Fruit fly (Drosophila melanogaster): Measurements from ENCODE around the gene Ugt302K1.

The Ugt302K1 gene

DNA sequence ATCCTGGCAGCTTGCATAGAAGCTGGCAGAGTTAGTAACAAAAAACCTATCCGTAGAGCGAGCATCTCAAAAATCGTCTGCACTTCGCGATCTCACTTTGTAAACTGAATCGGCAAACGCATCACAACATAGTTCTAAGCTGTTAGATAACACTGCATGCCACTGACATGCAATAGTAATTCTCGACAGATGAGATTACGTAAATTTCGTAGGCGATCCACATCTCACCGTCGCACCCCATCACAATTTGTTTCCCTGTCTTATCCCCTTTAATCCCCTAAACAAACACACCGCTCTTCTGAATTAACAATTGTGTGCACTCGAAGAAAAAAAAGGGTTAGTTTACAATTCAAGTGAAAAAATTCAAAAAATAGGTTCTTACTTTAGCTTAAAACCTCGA, 16.5 kb upstream of the Ugt302K1 start, which contains the start of gene Ugt35B1:
Gene Ugt35B1, minus strand, starts transcription at position 101 of the 400 bp plus-strand sequence.
- TF ChIP-seq CTCF (optimal IDR thresholded peaks at IDR 0.05): no peak
- TF ChIP-seq CG8478 (optimal IDR thresholded peaks at IDR 0.05): no peak

- no peak for TF ChIP-seq CG8478 (optimal IDR thresholded peaks at IDR 0.05)
- TF ChIP-seq CTCF (optimal IDR thresholded peaks at IDR 0.05): no peak
Observed at dm6 chr3R:11167931-11168465, 14.3 kb upstream of the Ugt302K1 start, which contains the start of gene Ugt35E2. Gene Ugt35E2 (minus strand): TSS chr3R:11167981.

dm6 chr3R:11165974-11166373, 12.3 kb upstream of the Ugt302K1 start, which contains the start of gene Ugt35E1:
Gene Ugt35E1 (minus strand): TSS chr3R:11166074.
- no peak for TF ChIP-seq CG8478 (optimal IDR thresholded peaks at IDR 0.05)
- no peak for TF ChIP-seq CTCF (optimal IDR thresholded peaks at IDR 0.05)

DNA sequence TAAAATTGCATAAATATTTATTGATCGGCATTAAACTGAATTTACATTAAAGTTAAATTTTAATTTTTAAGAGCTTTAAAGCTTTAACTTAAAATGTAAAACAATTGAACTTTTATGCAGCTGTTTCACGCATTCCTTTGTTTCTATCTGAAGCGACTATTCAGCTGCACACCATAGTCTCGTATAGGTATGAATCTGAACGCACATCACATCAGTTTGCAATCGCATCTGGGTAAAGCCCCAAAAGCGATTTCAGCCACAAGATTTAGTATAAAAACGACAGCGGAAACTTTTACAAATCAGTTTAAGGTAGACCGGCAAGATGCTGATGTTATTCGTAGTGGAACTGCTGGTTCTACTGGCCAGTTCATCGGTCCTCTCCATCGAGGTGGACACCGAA, 7.3 kb upstream of the Ugt302K1 start, which contains the start of gene CG4757:
Gene CG4757, plus strand, starts transcription at position 301 of the 400 bp plus-strand sequence.
- TF ChIP-seq CG8478 (optimal IDR thresholded peaks at IDR 0.05) (no peak), CTCF (optimal IDR thresholded peaks at IDR 0.05) (no peak)

DNA sequence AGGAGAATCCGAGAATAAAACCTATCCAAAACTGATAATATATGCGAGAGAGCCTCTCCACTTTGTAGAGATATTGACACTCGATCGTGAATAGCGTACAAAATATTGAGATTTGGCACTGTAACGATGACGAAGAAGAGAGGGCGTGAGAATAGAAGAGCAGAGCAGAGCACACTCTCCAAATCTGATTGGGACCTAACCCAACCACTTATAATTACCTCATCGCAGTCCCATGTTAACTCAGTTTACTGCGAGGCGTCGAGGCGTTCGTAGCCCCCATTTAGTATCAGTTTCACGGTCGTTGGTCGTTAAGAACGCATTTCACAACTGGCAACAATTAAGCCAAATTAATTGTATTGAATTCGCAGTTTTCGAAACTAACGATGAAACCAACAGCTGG, 3.2 kb upstream of the Ugt302K1 start, which contains the start of gene Ugt302C1:
Gene Ugt302C1, plus strand, starts transcription at position 241 of the 400 bp plus-strand sequence.
- TF ChIP-seq CTCF (optimal IDR thresholded peaks at IDR 0.05) (no peak), CG8478 (optimal IDR thresholded peaks at IDR 0.05) (no peak)

- TF ChIP-seq CTCF (optimal IDR thresholded peaks at IDR 0.05) (no peak), CG8478 (optimal IDR thresholded peaks at IDR 0.05) (no peak)
Observed at dm6 chr3R:11154576-11155113, 996 bp upstream of the Ugt302K1 start, which contains the start of gene Ugt302E1. Gene Ugt302E1 (plus strand): TSS chr3R:11154626.

- no peak for TF ChIP-seq CTCF (optimal IDR thresholded peaks at IDR 0.05)
- TF ChIP-seq CG8478 (optimal IDR thresholded peaks at IDR 0.05): no peak
Observed at dm6 chr3R:11145135-11145534, 8.5 kb downstream of the Ugt302K1 start, which contains the start of gene CheA86a. Gene CheA86a (minus strand): TSS chr3R:11145235.

DNA sequence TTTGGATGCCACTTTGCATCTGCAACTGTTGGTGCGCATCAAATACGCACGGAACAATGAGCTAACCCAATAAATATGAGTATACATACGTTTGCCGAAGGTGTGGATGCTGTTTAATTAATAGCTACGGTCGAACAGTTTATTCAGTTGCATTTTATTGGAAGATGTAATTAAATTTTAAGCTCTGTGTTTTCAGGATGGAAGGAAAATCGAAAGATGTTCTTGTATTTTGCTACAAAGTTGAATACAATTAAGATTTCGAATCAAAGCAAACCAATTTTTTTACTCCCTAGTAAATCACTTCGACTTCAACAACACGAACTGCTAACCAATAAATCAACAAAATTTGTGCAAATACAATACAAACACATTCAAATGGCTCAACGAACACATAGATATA, 16.8 kb downstream of the Ugt302K1 start, which contains the start of gene mAcon2:
Gene mAcon2, plus strand, starts transcription at position 301 of the 400 bp plus-strand sequence.
- TF ChIP-seq CTCF (optimal IDR thresholded peaks at IDR 0.05): no peak
- TF ChIP-seq CG8478 (optimal IDR thresholded peaks at IDR 0.05): no peak

DNA sequence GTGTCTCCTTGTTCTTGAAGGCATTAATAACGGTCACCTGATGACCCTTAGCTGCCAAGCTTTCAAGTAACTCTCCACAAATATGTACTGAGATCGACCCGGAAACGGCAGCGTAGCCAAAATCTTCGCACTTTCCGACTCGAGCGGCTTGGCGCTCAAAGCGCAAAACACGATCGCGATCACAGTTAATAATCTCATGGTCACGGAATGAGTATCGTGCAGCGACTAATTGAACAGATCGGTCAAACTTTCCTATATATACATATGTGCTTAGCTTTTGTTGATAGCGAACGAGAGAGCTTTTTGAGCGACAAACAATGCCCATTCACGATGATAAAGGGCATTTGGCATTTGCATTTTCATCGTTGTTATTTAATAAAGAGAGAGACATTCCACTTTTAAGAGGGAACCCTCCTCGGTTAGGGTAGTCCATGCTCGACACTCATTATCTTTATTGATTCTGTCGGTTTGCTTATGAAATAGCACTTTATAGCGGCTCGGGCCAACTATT, 25.5 kb downstream of the Ugt302K1 start, which contains the start of gene Ugt35C1:
Gene Ugt35C1, minus strand, starts transcription at position 213 of the 511 bp plus-strand sequence.
- TF ChIP-seq CTCF (optimal IDR thresholded peaks at IDR 0.05) (no peak), CG8478 (optimal IDR thresholded peaks at IDR 0.05) (no peak)

DNA sequence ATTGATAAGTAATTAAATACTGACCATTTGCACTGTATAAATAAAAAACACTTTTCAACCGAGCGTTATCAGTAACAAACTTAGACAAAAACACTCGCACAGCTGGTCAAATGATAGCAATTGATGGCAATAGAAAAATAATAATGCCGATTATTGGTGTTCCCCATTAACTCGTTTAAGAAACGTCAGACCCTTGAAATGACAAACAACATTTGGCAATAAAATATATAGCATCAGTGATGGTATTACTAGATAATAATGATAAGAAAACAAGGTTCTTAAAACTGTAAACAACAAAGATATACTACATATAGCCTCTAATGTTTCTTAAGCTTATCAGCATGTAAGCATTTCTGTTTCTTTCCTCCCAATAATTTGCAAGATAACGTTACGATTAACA, 27.3 kb downstream of the Ugt302K1 start:
- no peak for TF ChIP-seq CTCF (optimal IDR thresholded peaks at IDR 0.05)
- TF ChIP-seq CG8478 (optimal IDR thresholded peaks at IDR 0.05): no peak

DNA sequence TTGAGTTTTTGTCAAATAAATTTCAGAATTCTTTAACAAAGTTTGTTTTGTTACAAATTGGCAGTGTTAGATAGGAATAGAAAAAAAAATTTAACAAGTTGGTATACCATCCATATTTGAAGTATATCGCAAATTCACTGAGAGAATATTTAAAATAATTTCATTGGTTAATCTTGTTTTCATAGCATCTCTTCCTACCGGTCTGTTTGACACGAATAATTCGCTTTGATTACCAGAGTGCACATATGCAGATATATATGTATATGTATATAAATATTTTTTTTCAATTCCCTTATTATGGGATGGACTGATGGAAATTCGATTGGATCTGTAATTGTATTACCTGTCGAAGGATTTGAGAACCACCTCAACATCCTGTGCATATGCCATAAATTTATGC, 38.0 kb downstream of the Ugt302K1 start, which contains the start of gene SdhCL:
Gene SdhCL, minus strand, starts transcription at position 101 of the 400 bp plus-strand sequence.
- TF ChIP-seq CTCF (optimal IDR thresholded peaks at IDR 0.05) (no peak), CG8478 (optimal IDR thresholded peaks at IDR 0.05) (no peak)
